Worm (Caenorhabditis elegans) whole organism, midembryonic: ENCODE data around the gene rpl-22.

Experiments used
- T22C8.4 ChIP-seq: fragments of 200-800 bp; sonication (Bioruptor generic); IDR thresholded peaks from 2 replicates; pipeline ENCODE4 v1.3.6; 2022; ENCODE audit warnings: missing genetic modification characterization, missing compliant biosample characterization
- cog-1 ChIP-seq: sonication (generic microtip); optimal IDR thresholded peaks from 2 replicates; lab custom pipeline; 2016; ENCODE audit warnings: missing genetic modification characterization, missing compliant biosample characterization
- flt-1 ChIP-seq: fragments of 200-800 bp; sonication (Bioruptor generic); IDR thresholded peaks from 2 replicates; pipeline ENCODE4 v1.3.6; 2022; ENCODE audit warnings: missing genetic modification characterization, missing compliant biosample characterization
- klf-2 ChIP-seq: fragments of 200-800 bp; sonication (Bioruptor generic); conservative IDR thresholded peaks from 2 replicates; pipeline ENCODE4 v1.3.6; 2022; ENCODE audit warnings: missing genetic modification reagents, missing genetic modification characterization, missing compliant biosample characterization
- med-1 ChIP-seq: sonication (generic microtip); optimal IDR thresholded peaks from 2 replicates; lab custom pipeline; 2017; ENCODE audit warnings: missing genetic modification characterization, mild to moderate bottlenecking, missing compliant biosample characterization, antibody characterized with exemption, missing genetic modification reagents; ENCODE audit not compliant: insufficient read depth
- ref-1 ChIP-seq: fragments of 200-800 bp; sonication (Bioruptor generic); conservative IDR thresholded peaks from 2 replicates; pipeline ENCODE4 v1.3.6; 2022; ENCODE audit warnings: missing genetic modification reagents, missing genetic modification characterization, missing compliant biosample characterization
- tab-1 ChIP-seq: fragments of 200-800 bp; sonication (Bioruptor generic); IDR thresholded peaks from 2 replicates; pipeline ENCODE4 v1.3.6; 2022; ENCODE audit warnings: missing genetic modification characterization, missing compliant biosample characterization
- ztf-23 ChIP-seq: fragments of 200-800 bp; sonication (Bioruptor generic); IDR thresholded peaks from 2 replicates; pipeline ENCODE4 v1.3.6; 2022; ENCODE audit warnings: missing genetic modification reagents, missing genetic modification characterization, missing compliant biosample characterization
- ztf-29 ChIP-seq: fragments of 200-800 bp; sonication (Bioruptor generic); IDR thresholded peaks from 2 replicates; pipeline ENCODE4 v1.3.6; 2022; ENCODE audit warnings: missing genetic modification reagents, missing genetic modification characterization, missing compliant biosample characterization

The rpl-22 gene

ce11 chrII:5057315-5057714 is 1.9 kb downstream of the rpl-22 start:
- TF ChIP-seq klf-2 (no peak), med-1 (GFP tag; lab: Kevin White, UChicago) (no peak), flt-1 (GFP tag; lab: Robert Waterston, UW) (peak; percentile 81), T22C8.4 (GFP tag; lab: Robert Waterston, UW) (peak; percentile 43; the same call in 1 of the 2 replicates), ztf-23 (no peak), ztf-29 (peak; percentile 78; the same call in 1 of the 2 replicates), ref-1 (GFP tag; lab: Robert Waterston, UW) (peak; percentile 68; the same call in 1 of the 2 replicates), cog-1 (no peak), tab-1 (peak; percentile 74)

ce11 chrII:5058036-5058435 is 2.6 kb downstream of the rpl-22 start, which contains the start of gene C27A2.12:
Gene C27A2.12 (minus strand): TSS chrII:5058136.
- TF ChIP-seq T22C8.4 (GFP tag; lab: Robert Waterston, UW): no peak
- no peak for TF ChIP-seq cog-1
- TF ChIP-seq ref-1 (GFP tag; lab: Robert Waterston, UW): no peak
- no peak for TF ChIP-seq ztf-23

ce11 chrII:5060719-5061118 is 5.3 kb downstream of the rpl-22 start, which contains the start of gene pho-12:
Gene pho-12 (minus strand): TSS chrII:5060819.
- no peak for TF ChIP-seq flt-1 (GFP tag; lab: Robert Waterston, UW)
- no peak for TF ChIP-seq med-1 (GFP tag; lab: Kevin White, UChicago)
- no peak for TF ChIP-seq ref-1 (GFP tag; lab: Robert Waterston, UW)
- no peak for TF ChIP-seq ztf-23
- no peak for TF ChIP-seq cog-1
- TF ChIP-seq ztf-29: no peak
- no peak for TF ChIP-seq T22C8.4 (GFP tag; lab: Robert Waterston, UW)
- no peak for TF ChIP-seq klf-2
- TF ChIP-seq tab-1: no peak

- TF ChIP-seq ztf-29 (no peak), cog-1 (peak; percentile 4), ztf-23 (0 out of 2 replicates have a peak, but pooled peaks have one; percentile 38), med-1 (GFP tag; lab: Kevin White, UChicago) (no peak), ref-1 (GFP tag; lab: Robert Waterston, UW) (no peak), T22C8.4 (GFP tag; lab: Robert Waterston, UW) (0 out of 2 replicates have a peak, but pooled peaks have one; percentile 9), klf-2 (0 out of 2 replicates have a peak, but pooled peaks have one; percentile 55), tab-1 (no peak), flt-1 (GFP tag; lab: Robert Waterston, UW) (peak; percentile 56; the same call in 1 of the 2 replicates)
These were observed 6.5 kb downstream of the rpl-22 start, which contains the start of gene smc-5 for ce11 chrII:5061794-5062368. Gene smc-5 (plus strand): TSS chrII:5062125.

- TF ChIP-seq flt-1 (GFP tag; lab: Robert Waterston, UW) (no peak), T22C8.4 (GFP tag; lab: Robert Waterston, UW) (no peak), ztf-29 (no peak), klf-2 (no peak), cog-1 (no peak), tab-1 (no peak), med-1 (GFP tag; lab: Kevin White, UChicago) (no peak), ref-1 (GFP tag; lab: Robert Waterston, UW) (no peak), ztf-23 (no peak)
These were observed 11.6 kb downstream of the rpl-22 start for ce11 chrII:5066967-5067366.

ce11 chrII:5067927-5068326 is 12.5 kb downstream of the rpl-22 start, which contains the start of gene C27A2.8:
Gene C27A2.8 (minus strand): TSS chrII:5068043.
- TF ChIP-seq ref-1 (GFP tag; lab: Robert Waterston, UW): no peak
- TF ChIP-seq flt-1 (GFP tag; lab: Robert Waterston, UW): no peak
- no peak for TF ChIP-seq klf-2
- TF ChIP-seq ztf-23: no peak

ce11 chrII:5069525-5069924 is 14.1 kb downstream of the rpl-22 start, which contains the start of gene idpb-2:
Gene idpb-2 (minus strand): TSS chrII:5069625.
- TF ChIP-seq ztf-23 (no peak), cog-1 (no peak), klf-2 (no peak), flt-1 (GFP tag; lab: Robert Waterston, UW) (no peak), med-1 (GFP tag; lab: Kevin White, UChicago) (no peak), ztf-29 (no peak), ref-1 (GFP tag; lab: Robert Waterston, UW) (no peak), tab-1 (no peak), T22C8.4 (GFP tag; lab: Robert Waterston, UW) (no peak)

ce11 chrII:5071265-5071664 is 15.8 kb downstream of the rpl-22 start, which contains the start of gene C27A2.7:
Gene C27A2.7 (minus strand): TSS chrII:5071365.
- no peak for TF ChIP-seq flt-1 (GFP tag; lab: Robert Waterston, UW)
- no peak for TF ChIP-seq tab-1
- TF ChIP-seq cog-1: no peak
- no peak for TF ChIP-seq T22C8.4 (GFP tag; lab: Robert Waterston, UW)
- no peak for TF ChIP-seq ztf-23

- peak; percentile 63; the same call in 1 of the 2 replicates for TF ChIP-seq T22C8.4 (GFP tag; lab: Robert Waterston, UW)
- no peak for TF ChIP-seq flt-1 (GFP tag; lab: Robert Waterston, UW)
These were observed 25.9 kb downstream of the rpl-22 start, which contains the start of gene dsh-2 for ce11 chrII:5081124-5081913. Gene dsh-2 (minus strand): TSS chrII:5081174.

- TF ChIP-seq med-1 (GFP tag; lab: Kevin White, UChicago): no peak
- no peak for TF ChIP-seq cog-1
- TF ChIP-seq T22C8.4 (GFP tag; lab: Robert Waterston, UW): no peak
- no peak for TF ChIP-seq flt-1 (GFP tag; lab: Robert Waterston, UW)
- no peak for TF ChIP-seq tab-1
- no peak for TF ChIP-seq ztf-23
- TF ChIP-seq ref-1 (GFP tag; lab: Robert Waterston, UW): no peak
- no peak for TF ChIP-seq ztf-29
- no peak for TF ChIP-seq klf-2
These were observed 27.9 kb downstream of the rpl-22 start, which contains the start of gene C04G6.4 for ce11 chrII:5083341-5083740. Gene C04G6.4 (minus strand): TSS chrII:5083441.
